Fruit fly (Drosophila melanogaster) whole organism, embryonic: Measurements from ENCODE around the gene CG42671.

Experiments
- CG10267 ChIP-seq: fragments of 200-800 bp; sonication (Bioruptor generic); optimal IDR thresholded peaks from 2 replicates; lab custom pipeline; 2018; ENCODE audit warnings: missing biosample characterization, mild to moderate bottlenecking, missing genetic modification characterization, moderate library complexity
- CG11695 ChIP-seq: fragments of 200-800 bp; sonication (Bioruptor generic); IDR thresholded peaks from 3 replicates; pipeline ENCODE4 v1.3.6; 2022; ENCODE audit warnings: missing biosample characterization, missing genetic modification characterization
- CG12219 ChIP-seq: fragments of 200-800 bp; sonication (Bioruptor generic); optimal IDR thresholded peaks from 3 replicates; lab custom pipeline; 2018; ENCODE audit warnings: missing biosample characterization, mild to moderate bottlenecking, missing genetic modification characterization
- CG12769 ChIP-seq: fragments of 200-800 bp; sonication (Bioruptor generic); optimal IDR thresholded peaks from 2 replicates; lab custom pipeline; 2019; ENCODE audit warnings: missing biosample characterization, mild to moderate bottlenecking, missing genetic modification characterization, moderate library complexity
- CG15269 ChIP-seq: fragments of 200-800 bp; sonication (Bioruptor generic); optimal IDR thresholded peaks from 2 replicates; lab custom pipeline; 2018; ENCODE audit warnings: missing biosample characterization, mild to moderate bottlenecking, missing genetic modification characterization, moderate library complexity
- CG15479 ChIP-seq: fragments of 200-800 bp; sonication (Bioruptor generic); optimal IDR thresholded peaks from 3 replicates; lab custom pipeline; 2019; ENCODE audit warnings: missing biosample characterization, mild to moderate bottlenecking, missing genetic modification characterization, moderate library complexity
- CG1647 ChIP-seq: fragments of 200-800 bp; sonication (Bioruptor generic); optimal IDR thresholded peaks from 3 replicates; lab custom pipeline; 2016; ENCODE audit warnings: missing biosample characterization, missing genetic modification characterization
- CG1832 ChIP-seq: fragments of 200-800 bp; sonication (Bioruptor generic); optimal IDR thresholded peaks from 2 replicates; lab custom pipeline; 2017; ENCODE audit warnings: missing biosample characterization, mild to moderate bottlenecking, missing genetic modification characterization, inconsistent platforms
- CG2199 ChIP-seq: fragments of 200-800 bp; sonication (Bioruptor generic); IDR thresholded peaks from 3 replicates; pipeline ENCODE4 v1.3.6; 2022; ENCODE audit warnings: missing biosample characterization, missing genetic modification characterization
- CG2678 ChIP-seq: fragments of 200-800 bp; sonication (Bioruptor generic); optimal IDR thresholded peaks from 3 replicates; lab custom pipeline; 2019; ENCODE audit warnings: missing biosample characterization, mild to moderate bottlenecking, missing genetic modification characterization, moderate library complexity
- CG2889 ChIP-seq: fragments of 200-800 bp; sonication (Bioruptor generic); IDR thresholded peaks from 3 replicates; pipeline ENCODE4 v1.3.6; 2022; ENCODE audit warnings: missing biosample characterization, missing genetic modification characterization
- CG32767 ChIP-seq: fragments of 200-800 bp; sonication (Bioruptor generic); IDR thresholded peaks from 2 replicates; pipeline ENCODE4 v1.3.6; 2022; ENCODE audit warnings: missing biosample characterization, missing genetic modification characterization
- CG3407 ChIP-seq: fragments of 200-800 bp; sonication (Bioruptor generic); optimal IDR thresholded peaks from 2 replicates; lab custom pipeline; 2018; ENCODE audit warnings: missing biosample characterization, mild to moderate bottlenecking, missing genetic modification characterization
- CG34422 ChIP-seq: fragments of 200-800 bp; sonication (Bioruptor generic); IDR thresholded peaks from 3 replicates; pipeline ENCODE4 v1.3.6; 2022; ENCODE audit warnings: missing biosample characterization, missing genetic modification characterization
- CG5180 ChIP-seq: fragments of 200-800 bp; sonication (Bioruptor generic); optimal IDR thresholded peaks from 3 replicates; lab custom pipeline; 2017; ENCODE audit warnings: missing biosample characterization, missing genetic modification characterization, mild to moderate bottlenecking, moderate library complexity, missing genetic modification reagents
- CG6654 ChIP-seq: fragments of 200-800 bp; sonication (Bioruptor generic); optimal IDR thresholded peaks from 2 replicates; lab custom pipeline; 2017; ENCODE audit warnings: missing biosample characterization, mild to moderate bottlenecking, missing genetic modification characterization
- CG6813 ChIP-seq: fragments of 200-800 bp; sonication (Bioruptor generic); optimal IDR thresholded peaks from 2 replicates; lab custom pipeline; 2017; ENCODE audit warnings: missing biosample characterization, missing genetic modification characterization, mild to moderate bottlenecking, moderate library complexity, missing genetic modification reagents
- CG7745 ChIP-seq: fragments of 200-800 bp; sonication (Bioruptor generic); optimal IDR thresholded peaks from 2 replicates; lab custom pipeline; 2018; ENCODE audit warnings: missing biosample characterization, mild to moderate bottlenecking, missing genetic modification characterization, moderate library complexity
- CG7963 ChIP-seq: fragments of 200-800 bp; sonication (Bioruptor generic); IDR thresholded peaks from 3 replicates; pipeline ENCODE4 v1.3.6; 2022; ENCODE audit warnings: missing biosample characterization, missing genetic modification characterization; ENCODE audit not compliant: partially characterized antibody
- CG9437 ChIP-seq: fragments of 200-800 bp; sonication (Bioruptor generic); optimal IDR thresholded peaks from 2 replicates; lab custom pipeline; 2018; ENCODE audit warnings: missing biosample characterization, mild to moderate bottlenecking, missing genetic modification characterization
- CG9932 ChIP-seq: fragments of 200-800 bp; sonication (Bioruptor generic); IDR thresholded peaks from 2 replicates; pipeline ENCODE4 v1.3.6; 2022; ENCODE audit warnings: missing biosample characterization, missing genetic modification characterization
- Dbx ChIP-seq: fragments of 200-800 bp; sonication (Bioruptor generic); IDR thresholded peaks from 3 replicates; pipeline ENCODE4 v1.3.6; 2022; ENCODE audit warnings: missing biosample characterization, missing genetic modification characterization
- Dek ChIP-seq: fragments of 200-800 bp; sonication (Bioruptor generic); optimal IDR thresholded peaks from 3 replicates; lab custom pipeline; 2019; ENCODE audit warnings: missing biosample characterization, mild to moderate bottlenecking, missing genetic modification characterization, moderate library complexity
- Dip3 ChIP-seq: fragments of 200-800 bp; sonication (Bioruptor generic); optimal IDR thresholded peaks from 3 replicates; lab custom pipeline; 2016; ENCODE audit warnings: missing biosample characterization, missing genetic modification characterization
- HLH54F ChIP-seq: fragments of 200-800 bp; sonication (Bioruptor generic); optimal IDR thresholded peaks from 3 replicates; lab custom pipeline; 2016; ENCODE audit warnings: missing biosample characterization, missing genetic modification characterization
- HmgD ChIP-seq: fragments of 200-800 bp; sonication (Bioruptor generic); optimal IDR thresholded peaks from 3 replicates; lab custom pipeline; 2016; ENCODE audit warnings: missing biosample characterization, missing genetic modification characterization
- Hr78 ChIP-seq, 2 experiments: fragments of 200-800 bp in 1 of 2; fragments of >200 bp in 1 of 2; sonication (Bioruptor generic) in 1 of 2; optimal IDR thresholded peaks; 2 replicates each; lab custom pipeline; 2017 to 2019; ENCODE audit warnings: missing biosample characterization in 2 of 2, missing genetic modification characterization in 2 of 2, mild to moderate bottlenecking in 1 of 2, moderate library complexity in 1 of 2
- Nf-YA ChIP-seq: fragments of 200-800 bp; sonication (Bioruptor generic); IDR thresholded peaks from 2 replicates; pipeline ENCODE4 v1.3.6; 2022; ENCODE audit warnings: missing biosample characterization, missing genetic modification characterization
- NfI ChIP-seq: fragments of 200-800 bp; sonication (Bioruptor generic); optimal IDR thresholded peaks from 3 replicates; lab custom pipeline; 2018; ENCODE audit warnings: missing biosample characterization, mild to moderate bottlenecking, missing genetic modification characterization, moderate library complexity
- ash1 ChIP-seq: fragments of 200-800 bp; sonication (Bioruptor generic); optimal IDR thresholded peaks from 2 replicates; lab custom pipeline; 2018; ENCODE audit warnings: missing biosample characterization, mild to moderate bottlenecking, missing genetic modification characterization
- cato ChIP-seq: fragments of 200-800 bp; sonication (Bioruptor generic); optimal IDR thresholded peaks from 2 replicates; lab custom pipeline; 2016; ENCODE audit warnings: missing biosample characterization, missing genetic modification characterization, borderline replicate concordance
- chif ChIP-seq, 2 experiments: fragments of 200-800 bp; sonication (Bioruptor generic); optimal IDR thresholded peaks; 3 replicates each; lab custom pipeline; 2016; ENCODE audit warnings: missing biosample characterization in 2 of 2, missing genetic modification characterization in 2 of 2
- dimm ChIP-seq: fragments of 200-800 bp; sonication (Bioruptor generic); IDR thresholded peaks from 2 replicates; pipeline ENCODE4 v1.3.6; 2022; ENCODE audit warnings: missing biosample characterization, missing genetic modification characterization
- dysf ChIP-seq: fragments of 200-800 bp; sonication (Bioruptor generic); IDR thresholded peaks from 3 replicates; pipeline ENCODE4 v1.3.6; 2022; ENCODE audit warnings: missing biosample characterization, missing genetic modification characterization
- jigr1 ChIP-seq: fragments of 200-800 bp; sonication (Bioruptor generic); IDR thresholded peaks from 3 replicates; pipeline ENCODE4 v1.3.6; 2022; ENCODE audit warnings: missing biosample characterization, missing genetic modification characterization
- jing ChIP-seq: fragments of 200-800 bp; sonication (Bioruptor generic); optimal IDR thresholded peaks from 2 replicates; lab custom pipeline; 2018; ENCODE audit warnings: missing biosample characterization, mild to moderate bottlenecking, missing genetic modification characterization
- pho ChIP-seq: fragments of 200-800 bp; sonication (Bioruptor generic); optimal IDR thresholded peaks from 2 replicates; lab custom pipeline; 2016; ENCODE audit warnings: missing biosample characterization, missing genetic modification characterization
- pnt ChIP-seq: fragments of 200-800 bp; sonication (Bioruptor generic); optimal IDR thresholded peaks from 3 replicates; lab custom pipeline; 2016; ENCODE audit warnings: missing biosample characterization, missing genetic modification characterization
- pros ChIP-seq: fragments of 200-800 bp; sonication (Bioruptor generic); optimal IDR thresholded peaks from 3 replicates; lab custom pipeline; 2019; ENCODE audit warnings: missing biosample characterization, mild to moderate bottlenecking, missing genetic modification characterization, moderate library complexity
- ro ChIP-seq: fragments of 200-800 bp; sonication (Bioruptor generic); IDR thresholded peaks from 2 replicates; pipeline ENCODE4 v1.3.6; 2022; ENCODE audit warnings: missing biosample characterization, missing genetic modification characterization
- salm ChIP-seq: fragments of 200-800 bp; sonication (Bioruptor generic); optimal IDR thresholded peaks from 2 replicates; lab custom pipeline; 2018; ENCODE audit warnings: missing biosample characterization, mild to moderate bottlenecking, missing genetic modification characterization
- scrt ChIP-seq: fragments of 200-800 bp; sonication (Bioruptor generic); optimal IDR thresholded peaks from 2 replicates; lab custom pipeline; 2018; ENCODE audit warnings: missing biosample characterization, mild to moderate bottlenecking, missing genetic modification characterization, moderate library complexity
- seq ChIP-seq: fragments of 200-800 bp; sonication (Bioruptor generic); IDR thresholded peaks from 2 replicates; pipeline ENCODE4 v1.3.6; 2022; ENCODE audit warnings: missing biosample characterization, missing genetic modification characterization
- slbo ChIP-seq: fragments of 200-800 bp; sonication (Bioruptor generic); IDR thresholded peaks from 2 replicates; pipeline ENCODE4 v1.3.6; 2022; ENCODE audit warnings: missing biosample characterization, missing genetic modification characterization
- sr ChIP-seq: fragments of 200-800 bp; sonication (Bioruptor generic); IDR thresholded peaks from 3 replicates; pipeline ENCODE4 v1.3.6; 2022; ENCODE audit warnings: missing biosample characterization, missing genetic modification characterization
- stc ChIP-seq: fragments of 200-800 bp; sonication (Bioruptor generic); IDR thresholded peaks from 2 replicates; pipeline ENCODE4 v1.3.6; 2022; ENCODE audit warnings: missing biosample characterization, missing genetic modification characterization
- tgo ChIP-seq: fragments of 200-800 bp; sonication (Bioruptor generic); IDR thresholded peaks from 3 replicates; pipeline ENCODE4 v1.3.6; 2022; ENCODE audit warnings: missing biosample characterization, missing genetic modification characterization
- tin ChIP-seq: fragments of 200-800 bp; sonication (Bioruptor generic); optimal IDR thresholded peaks from 3 replicates; lab custom pipeline; 2016; ENCODE audit warnings: missing biosample characterization, missing genetic modification characterization
- yki ChIP-seq: fragments of >200 bp; optimal IDR thresholded peaks from 3 replicates; lab custom pipeline; 2018
- zen ChIP-seq: fragments of 200-800 bp; sonication (Bioruptor generic); optimal IDR thresholded peaks from 3 replicates; lab custom pipeline; 2018; ENCODE audit warnings: missing biosample characterization, mild to moderate bottlenecking, missing genetic modification characterization, moderate library complexity
- zen2 ChIP-seq: fragments of 200-800 bp; sonication (Bioruptor generic); IDR thresholded peaks from 3 replicates; pipeline ENCODE4 v1.3.6; 2022; ENCODE audit warnings: missing biosample characterization, missing genetic modification characterization; ENCODE audit not compliant: partially characterized antibody

Gene CG42671

DNA sequence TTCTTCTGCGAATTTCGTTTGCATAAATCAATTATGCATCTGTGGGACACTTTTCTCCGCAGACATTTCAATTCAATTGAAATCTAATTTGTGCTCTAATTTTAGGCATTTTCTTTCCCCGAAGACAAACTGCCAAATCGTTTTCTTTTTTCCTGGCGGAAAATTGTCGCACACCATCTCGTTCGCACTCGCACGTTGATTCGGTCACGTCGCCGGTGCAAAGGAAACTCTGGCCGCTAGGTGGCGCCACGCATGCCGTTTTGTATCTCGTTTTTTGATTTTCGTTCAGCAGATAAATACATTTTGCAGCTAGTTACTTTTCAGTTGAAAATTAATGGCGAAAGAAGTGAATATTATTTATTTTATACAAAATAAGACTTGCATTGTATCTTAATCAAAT, 34.0 kb downstream of the CG42671 start (continued):
- TF ChIP-seq ash1 (GFP tag; lab: Kevin White, UChicago), result peak; percentile 55
- no peak; the same call in 2 of the 3 replicates for TF ChIP-seq CG34422 (GFP tag; lab: Robert Waterston, UW)
- no peak for TF ChIP-seq CG6654 (GFP tag; lab: Kevin White, UChicago)
- no peak for TF ChIP-seq CG2889
- no peak for TF ChIP-seq salm (tag; lab: Kevin White, UChicago)
- peak; percentile 10 for TF ChIP-seq NfI
- TF ChIP-seq scrt (GFP tag; lab: Kevin White, UChicago), result peak; percentile 30
- peak; percentile 19 for TF ChIP-seq zen (tag; lab: Kevin White, UChicago)
- no peak for TF ChIP-seq CG12769 (tag; lab: Kevin White, UChicago)
- no peak for TF ChIP-seq pros
- TF ChIP-seq Dbx, result peak; percentile 18; the same call in 2 of the 3 replicates
- TF ChIP-seq CG15269 (tag; lab: Kevin White, UChicago), result peak; percentile 30
- TF ChIP-seq CG2199 (GFP tag; lab: Robert Waterston, UW), result peak; percentile 92
- TF ChIP-seq zen2, result no peak
- TF ChIP-seq CG5180, result peak; percentile 47
- peak; percentile 40 for TF ChIP-seq CG1832 (GFP tag; lab: Kevin White, UChicago)
- TF ChIP-seq chif (GFP tag; optimal IDR thresholded peaks at IDR 0.05; lab: Kevin White, UChicago), result no peak
- TF ChIP-seq Dek (tag; lab: Kevin White, UChicago), result no peak
- peak; percentile 29; the same call in 1 of the 2 replicates for TF ChIP-seq stc (GFP tag; lab: Robert Waterston, UW)
- TF ChIP-seq CG12219 (GFP tag; lab: Kevin White, UChicago), result no peak
- no peak for TF ChIP-seq HmgD (GFP tag; lab: Kevin White, UChicago)
- no peak for TF ChIP-seq CG15479
- no peak for TF ChIP-seq HLH54F (GFP tag; lab: Kevin White, UChicago)
- 0 out of 3 replicates have a peak, but pooled peaks have one; percentile 22 for TF ChIP-seq CG11695 (GFP tag; lab: Robert Waterston, UW)
- TF ChIP-seq pnt (GFP tag; lab: Kevin White, UChicago), result no peak
- no peak for TF ChIP-seq yki (lab: Kevin White, UChicago)
- TF ChIP-seq CG3407 (GFP tag; lab: Kevin White, UChicago), result peak; percentile 3
- TF ChIP-seq Nf-YA (GFP tag; lab: Robert Waterston, UW), result no peak
- no peak for TF ChIP-seq Hr78 (GFP tag; optimal IDR thresholded peaks at IDR 0.05; lab: Kevin White, UChicago)
- no peak for TF ChIP-seq jigr1 (GFP tag; lab: Robert Waterston, UW)
- TF ChIP-seq sr (GFP tag; lab: Robert Waterston, UW), result no peak
- TF ChIP-seq CG7745 (tag; lab: Kevin White, UChicago), result no peak
- no peak for TF ChIP-seq CG7963 (GFP tag; lab: Robert Waterston, UW)
- TF ChIP-seq cato (GFP tag; lab: Kevin White, UChicago), result no peak
- TF ChIP-seq jing (GFP tag; lab: Kevin White, UChicago), result no peak
- TF ChIP-seq Dip3 (GFP tag; lab: Kevin White, UChicago), result no peak
- no peak; the same call in 2 of the 3 replicates for TF ChIP-seq tgo (GFP tag; lab: Robert Waterston, UW)
- no peak for TF ChIP-seq CG9437
- TF ChIP-seq tin (GFP tag; lab: Kevin White, UChicago), result no peak
- TF ChIP-seq pho (GFP tag; lab: Kevin White, UChicago), result no peak
- TF ChIP-seq CG10267, result no peak
- TF ChIP-seq seq, result no peak
- TF ChIP-seq CG9932 (GFP tag; lab: Robert Waterston, UW), result peak; percentile 8; the same call in 1 of the 2 replicates
- no peak for TF ChIP-seq CG1647 (GFP tag; lab: Kevin White, UChicago)
- no peak for TF ChIP-seq ro (GFP tag; lab: Robert Waterston, UW)
- no peak for TF ChIP-seq CG32767 (GFP tag; lab: Robert Waterston, UW)
- no peak for TF ChIP-seq CG6813 (GFP tag; lab: Kevin White, UChicago)
- peak; percentile 27 for TF ChIP-seq CG2678 (tag; lab: Kevin White, UChicago)
- TF ChIP-seq slbo (GFP tag; lab: Robert Waterston, UW), result no peak
- no peak for TF ChIP-seq dimm (GFP tag; lab: Robert Waterston, UW)
- TF ChIP-seq dysf (GFP tag; lab: Robert Waterston, UW), result peak; percentile 21; the same call in 1 of the 3 replicates
